Fruit fly (Drosophila melanogaster): ENCODE results near the gene CG2113.

The CG2113 gene

DNA sequence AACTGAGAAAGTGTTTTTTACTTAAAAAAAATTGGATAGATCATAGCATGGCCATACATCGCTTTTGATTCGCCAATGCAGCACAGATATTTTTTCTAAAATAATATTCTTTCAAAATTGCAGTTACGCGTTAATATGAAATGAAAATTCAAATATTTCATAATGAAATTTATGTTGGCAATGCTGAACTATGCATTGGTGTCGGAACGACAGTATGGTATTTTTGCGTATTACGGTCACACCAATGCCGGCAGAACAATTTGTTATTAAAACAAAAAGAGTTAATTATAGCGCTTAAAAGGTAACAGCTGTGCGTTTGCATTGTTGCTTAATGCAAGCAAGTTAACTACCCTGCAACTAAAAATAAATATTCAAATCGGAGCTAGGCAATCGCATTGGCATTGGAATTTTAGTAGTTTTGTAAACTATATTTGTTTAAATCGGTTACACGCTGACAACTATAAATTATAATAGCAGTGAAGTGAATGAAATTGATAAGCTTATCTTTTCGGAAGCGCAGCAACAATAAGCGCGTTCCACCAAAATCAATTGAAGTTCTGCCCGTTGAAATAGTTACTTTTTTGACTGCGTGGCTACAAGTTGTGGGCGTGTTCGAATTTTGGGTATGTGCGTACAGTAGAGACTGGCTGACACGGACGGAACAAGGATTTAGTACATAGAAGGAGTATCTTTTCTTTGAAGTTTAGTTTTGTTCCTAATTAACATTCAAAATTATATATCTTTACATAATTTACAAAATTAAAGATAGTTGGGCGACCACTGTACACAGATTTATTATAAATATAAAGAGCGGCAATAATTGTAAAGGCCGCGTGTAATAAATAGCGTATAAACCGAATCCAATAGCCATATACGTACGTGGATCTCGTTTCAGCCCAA, 47.4 kb downstream of the CG2113 start, which contains the start of gene Prx4 (continued):
- TF ChIP-seq CG11085 (GFP tag; IDR thresholded peaks at IDR 0.05) (peak; percentile 50; the same call in 1 of the 2 replicates), sr (GFP tag; IDR thresholded peaks at IDR 0.05) (peak; percentile 61; the same call in 1 of the 3 replicates), onecut (GFP tag; IDR thresholded peaks at IDR 0.05) (peak; percentile 74), lov (optimal IDR thresholded peaks at IDR 0.05) (no peak), lov (GFP tag; IDR thresholded peaks at IDR 0.05) (no peak), CG9215 (GFP tag; IDR thresholded peaks at IDR 0.05) (peak; percentile 99), sens-2 (GFP tag; IDR thresholded peaks at IDR 0.05) (peak; percentile 26; the same call in 1 of the 2 replicates), CG12071 (GFP tag; optimal IDR thresholded peaks at IDR 0.05) (no peak), maf-S (GFP tag; optimal IDR thresholded peaks at IDR 0.05) (no peak), Ada2b (GFP tag; IDR thresholded peaks at IDR 0.05) (peak; percentile 76), CG13424 (tag; optimal IDR thresholded peaks at IDR 0.05) (peak; percentile 64), CG13287 (GFP tag; IDR thresholded peaks at IDR 0.05; ENCODE audit: partially characterized antibody) (no peak; the same call in 1 of the 2 replicates), psq (GFP tag; optimal IDR thresholded peaks at IDR 0.05) (no peak), CG12104 (GFP tag; optimal IDR thresholded peaks at IDR 0.05) (no peak), cato (GFP tag; optimal IDR thresholded peaks at IDR 0.05; ENCODE audit: borderline replicate concordance) (no peak), Hsf (GFP tag; optimal IDR thresholded peaks at IDR 0.05) (peak; percentile 44), CG10147 (GFP tag; optimal IDR thresholded peaks at IDR 0.05) (peak; percentile 52), ac (GFP tag; optimal IDR thresholded peaks at IDR 0.05) (no peak), CG1529 (GFP tag; optimal IDR thresholded peaks at IDR 0.05) (peak; percentile 32), nmo (GFP tag; optimal IDR thresholded peaks at IDR 0.05) (peak; percentile 70), emc (GFP tag; optimal IDR thresholded peaks at IDR 0.05) (no peak), pfk (GFP tag; optimal IDR thresholded peaks at IDR 0.05) (no peak), CG10543 (GFP tag; optimal IDR thresholded peaks at IDR 0.05) (no peak), CG10565 (GFP tag; optimal IDR thresholded peaks at IDR 0.05) (no peak), CTCF (GFP tag; optimal IDR thresholded peaks at IDR 0.05) (peak; percentile 9), cwo (GFP tag; optimal IDR thresholded peaks at IDR 0.05) (peak; percentile 66), CG4360 (GFP tag; IDR thresholded peaks at IDR 0.05) (0 out of 2 replicates have a peak, but pooled peaks have one; percentile 49), B-H2 (GFP tag; optimal IDR thresholded peaks at IDR 0.05) (no peak), Side (GFP tag; optimal IDR thresholded peaks at IDR 0.05) (no peak), fru (optimal IDR thresholded peaks at IDR 0.05) (no peak), CG17361 (GFP tag; IDR thresholded peaks at IDR 0.05) (peak; percentile 50; the same call in 1 of the 3 replicates), tgo (GFP tag; IDR thresholded peaks at IDR 0.05) (peak; percentile 69), CG33557 (GFP tag; optimal IDR thresholded peaks at IDR 0.05) (peak; percentile 23), CG4617 (GFP tag; optimal IDR thresholded peaks at IDR 0.05; ENCODE audit: borderline replicate concordance) (no peak), YL-1 (GFP tag; optimal IDR thresholded peaks at IDR 0.05) (no peak), lilli (GFP tag; optimal IDR thresholded peaks at IDR 0.05) (peak; percentile 73), Spps (tag; optimal IDR thresholded peaks at IDR 0.05) (peak; percentile 50), sd (tag; optimal IDR thresholded peaks at IDR 0.05) (peak; percentile 50), CG13894 (tag; optimal IDR thresholded peaks at IDR 0.05) (no peak), stc (GFP tag; IDR thresholded peaks at IDR 0.05) (peak; percentile 80), BEAF-32 (GFP tag; optimal IDR thresholded peaks at IDR 0.05) (peak; percentile 9), Scr (GFP tag; IDR thresholded peaks at IDR 0.05; ENCODE audit: partially characterized antibody) (no peak), CG10431 (GFP tag; optimal IDR thresholded peaks at IDR 0.05) (no peak), Jarid2 (GFP tag; optimal IDR thresholded peaks at IDR 0.05) (peak; percentile 21), mirr (GFP tag; optimal IDR thresholded peaks at IDR 0.05) (no peak), Aef1 (GFP tag; IDR thresholded peaks at IDR 0.05) (peak; percentile 76), CG32772 (GFP tag; IDR thresholded peaks at IDR 0.05) (peak; percentile 62), tio (GFP tag; optimal IDR thresholded peaks at IDR 0.05) (peak; percentile 39), Oli (tag; optimal IDR thresholded peaks at IDR 0.05) (peak; percentile 74)

Data from whole organism, embryonic.